2 fruit fly cellular contexts compared by ENCODE assay signal in genomic region chr3R:19164873-19165456, dm6.
A peak's percentile ranks its signal among the peaks of the same experiment; 100 is the strongest.
TF ChIP-seq lines count a peak whose summit lies in the region.

No protein-coding gene starts in this region.

TF ChIP-seq in whole organism, embryonic, 481 proteins besides CTCF, POLR2A, EP300 and RAD21 (continued from another document and continues in another):
- 0 out of 2 replicates have a peak, but pooled peaks have one; percentile 22 for TF ChIP-seq seq (GFP tag; IDR thresholded peaks at IDR 0.05; lab: Robert Waterston, UW)
- TF ChIP-seq Hsf (GFP tag; optimal IDR thresholded peaks at IDR 0.05; lab: Kevin White, UChicago) = peak; percentile 34
- peak; percentile 2 for TF ChIP-seq Nf-YB (GFP tag; optimal IDR thresholded peaks at IDR 0.05; lab: Kevin White, UChicago)
- TF ChIP-seq lilli (GFP tag; optimal IDR thresholded peaks at IDR 0.05; lab: Kevin White, UChicago) = peak; percentile 48
- TF ChIP-seq CG18599 (GFP tag; optimal IDR thresholded peaks at IDR 0.05; lab: Kevin White, UChicago) = peak; percentile 9
- TF ChIP-seq esg (GFP tag; conservative IDR thresholded peaks at IDR 0.05; lab: Robert Waterston, UW) = peak; percentile 22
- TF ChIP-seq Elba2 (GFP tag; optimal IDR thresholded peaks at IDR 0.05; lab: Kevin White, UChicago) = peak; percentile 90
- peak; percentile 49; the same call in 1 of the 2 replicates for TF ChIP-seq stc (GFP tag; IDR thresholded peaks at IDR 0.05; lab: Robert Waterston, UW)
- no peak for TF ChIP-seq CG12769 (tag; optimal IDR thresholded peaks at IDR 0.05; lab: Kevin White, UChicago)
- peak; percentile 51 for TF ChIP-seq Chrac-16 (GFP tag; optimal IDR thresholded peaks at IDR 0.05; lab: Kevin White, UChicago)
- TF ChIP-seq CG14014 (GFP tag; IDR thresholded peaks at IDR 0.05; lab: Robert Waterston, UW) = peak; percentile 12; the same call in 1 of the 2 replicates
- peak; percentile 38 for TF ChIP-seq HHEX (GFP tag; optimal IDR thresholded peaks at IDR 0.05; lab: Kevin White, UChicago)
- no peak for TF ChIP-seq CG30020 (tag; optimal IDR thresholded peaks at IDR 0.05; lab: Kevin White, UChicago)
- TF ChIP-seq CG16863 (GFP tag; optimal IDR thresholded peaks at IDR 0.05; lab: Kevin White, UChicago) = peak; percentile 44
- peak; percentile 35 for TF ChIP-seq fd96Cb (tag; optimal IDR thresholded peaks at IDR 0.05; lab: Kevin White, UChicago)
- TF ChIP-seq NfI (GFP tag; optimal IDR thresholded peaks at IDR 0.05; lab: Kevin White, UChicago) = peak; percentile 42
- TF ChIP-seq CG5180 (GFP tag; optimal IDR thresholded peaks at IDR 0.05; lab: Kevin White, UChicago) = no peak
- peak; percentile 16 for TF ChIP-seq HmgZ (tag; optimal IDR thresholded peaks at IDR 0.05; lab: Kevin White, UChicago)
- no peak for TF ChIP-seq CG8290 (GFP tag; optimal IDR thresholded peaks at IDR 0.05; lab: Kevin White, UChicago)
- no peak for TF ChIP-seq CG8290 (tag; optimal IDR thresholded peaks at IDR 0.05; lab: Kevin White, UChicago)
- no peak for TF ChIP-seq CG11560 (tag; IDR thresholded peaks at IDR 0.05; lab: Robert Waterston, UW)
- TF ChIP-seq Mes4 (GFP tag; optimal IDR thresholded peaks at IDR 0.05; lab: Kevin White, UChicago) = peak; percentile 15
- TF ChIP-seq Blimp-1 (GFP tag; optimal IDR thresholded peaks at IDR 0.05; lab: Kevin White, UChicago) = peak; percentile 48
- peak; percentile 42 for TF ChIP-seq CG17359 (tag; optimal IDR thresholded peaks at IDR 0.05; lab: Kevin White, UChicago)
- TF ChIP-seq CoRest (tag; optimal IDR thresholded peaks at IDR 0.05; lab: Kevin White, UChicago) = peak; percentile 59
- TF ChIP-seq Med (GFP tag; lab: Kevin White, UChicago) = peak; percentile 84
- peak; percentile 27 for TF ChIP-seq fd64A (GFP tag; optimal IDR thresholded peaks at IDR 0.05; lab: Kevin White, UChicago)
- peak; percentile 51 for TF ChIP-seq tio (GFP tag; optimal IDR thresholded peaks at IDR 0.05; lab: Kevin White, UChicago)
- peak; percentile 17 for TF ChIP-seq odd (GFP tag; optimal IDR thresholded peaks at IDR 0.05; lab: Kevin White, UChicago)
- TF ChIP-seq CG12942 (GFP tag; optimal IDR thresholded peaks at IDR 0.05; lab: Kevin White, UChicago) = no peak
- peak; percentile 27; the same call in 1 of the 3 replicates for TF ChIP-seq so (GFP tag; IDR thresholded peaks at IDR 0.05; lab: Robert Waterston, UW)
- TF ChIP-seq Hr3 (GFP tag; optimal IDR thresholded peaks at IDR 0.05; lab: Kevin White, UChicago) = peak; percentile 41
- TF ChIP-seq CG4424 (GFP tag; optimal IDR thresholded peaks at IDR 0.05; lab: Kevin White, UChicago) = peak; percentile 59
- TF ChIP-seq Nf-YA (GFP tag; IDR thresholded peaks at IDR 0.05; lab: Robert Waterston, UW) = no peak
- peak; percentile 2 for TF ChIP-seq Asciz (GFP tag; optimal IDR thresholded peaks at IDR 0.05; lab: Kevin White, UChicago)
- peak; percentile 52 for TF ChIP-seq CG15269 (tag; optimal IDR thresholded peaks at IDR 0.05; lab: Kevin White, UChicago)
- peak; percentile 33 for TF ChIP-seq CG2120 (GFP tag; optimal IDR thresholded peaks at IDR 0.05; lab: Kevin White, UChicago)
- peak; percentile 33; the same call in 1 of the 2 replicates for TF ChIP-seq CG10366 (GFP tag; IDR thresholded peaks at IDR 0.05; lab: Robert Waterston, UW)
- TF ChIP-seq Dad (GFP tag; optimal IDR thresholded peaks at IDR 0.05; lab: Kevin White, UChicago) = peak; percentile 8
- peak; percentile 31 for TF ChIP-seq Abd-B (GFP tag; optimal IDR thresholded peaks at IDR 0.05; lab: Kevin White, UChicago)
- peak; percentile 61 for TF ChIP-seq CG12391 (tag; optimal IDR thresholded peaks at IDR 0.05; lab: Kevin White, UChicago)
- peak; percentile 47 for TF ChIP-seq CG1233 (GFP tag; optimal IDR thresholded peaks at IDR 0.05; lab: Kevin White, UChicago)
- peak; percentile 39 for TF ChIP-seq az2 (GFP tag; optimal IDR thresholded peaks at IDR 0.05; lab: Kevin White, UChicago)
- TF ChIP-seq CG17829 (tag; optimal IDR thresholded peaks at IDR 0.05; lab: Kevin White, UChicago) = peak; percentile 9
- no peak for TF ChIP-seq eyg (GFP tag; optimal IDR thresholded peaks at IDR 0.05; lab: Kevin White, UChicago)
- TF ChIP-seq Rx (GFP tag; IDR thresholded peaks at IDR 0.05; lab: Robert Waterston, UW) = peak; percentile 38; the same call in 1 of the 2 replicates
- no peak for TF ChIP-seq croc (GFP tag; conservative IDR thresholded peaks at IDR 0.05; lab: Robert Waterston, UW)
- no peak for TF ChIP-seq mirr (GFP tag; optimal IDR thresholded peaks at IDR 0.05; lab: Kevin White, UChicago)
- TF ChIP-seq lmd (GFP tag; IDR thresholded peaks at IDR 0.05; lab: Robert Waterston, UW) = 0 out of 2 replicates have a peak, but pooled peaks have one; percentile 36
- no peak for TF ChIP-seq trem (tag; optimal IDR thresholded peaks at IDR 0.05; lab: Kevin White, UChicago)
- TF ChIP-seq CG12071 (GFP tag; optimal IDR thresholded peaks at IDR 0.05; lab: Kevin White, UChicago) = peak; percentile 20
- TF ChIP-seq CG8924 (tag; optimal IDR thresholded peaks at IDR 0.05; lab: Kevin White, UChicago) = peak; percentile 63
- TF ChIP-seq CG10267 (tag; optimal IDR thresholded peaks at IDR 0.05; lab: Kevin White, UChicago) = peak; percentile 8
- peak; percentile 45 for TF ChIP-seq dmrt11E (tag; optimal IDR thresholded peaks at IDR 0.05; lab: Kevin White, UChicago)
- peak; percentile 87 for TF ChIP-seq CG4707 (GFP tag; optimal IDR thresholded peaks at IDR 0.05; lab: Kevin White, UChicago)
- peak; percentile 29 for TF ChIP-seq CG11723 (GFP tag; optimal IDR thresholded peaks at IDR 0.05; lab: Kevin White, UChicago)
- no peak for TF ChIP-seq exex (tag; optimal IDR thresholded peaks at IDR 0.05; lab: Kevin White, UChicago)
- peak; percentile 47 for TF ChIP-seq CG2712 (tag; optimal IDR thresholded peaks at IDR 0.05; lab: Kevin White, UChicago)
- TF ChIP-seq H15 (GFP tag; IDR thresholded peaks at IDR 0.05; lab: Robert Waterston, UW) = 0 out of 3 replicates have a peak, but pooled peaks have one; percentile 54
- TF ChIP-seq CG6791 (GFP tag; IDR thresholded peaks at IDR 0.05; lab: Robert Waterston, UW; ENCODE audit: partially characterized antibody) = no peak
- TF ChIP-seq CG9932 (GFP tag; IDR thresholded peaks at IDR 0.05; lab: Robert Waterston, UW) = no peak
- peak; percentile 10 for TF ChIP-seq CG33213 (GFP tag; optimal IDR thresholded peaks at IDR 0.05; lab: Kevin White, UChicago)
- peak in 1 of 2 experiments; percentile 65 for TF ChIP-seq Hr51 (GFP tag; optimal IDR thresholded peaks at IDR 0.05; lab: Kevin White, UChicago)
- no peak for TF ChIP-seq CG14965 (GFP tag; optimal IDR thresholded peaks at IDR 0.05; lab: Kevin White, UChicago; ENCODE audit: borderline replicate concordance)

TF ChIP-seq in whole organism, prepupa, 60 proteins besides CTCF, POLR2A, EP300 and RAD21 (continued from another document):
- TF ChIP-seq spab (GFP tag; optimal IDR thresholded peaks at IDR 0.05; lab: Kevin White, UChicago) = no peak
- peak; percentile 37 for TF ChIP-seq CG6276 (GFP tag; optimal IDR thresholded peaks at IDR 0.05; lab: Kevin White, UChicago)
- TF ChIP-seq Sox102F (GFP tag; optimal IDR thresholded peaks at IDR 0.05; lab: Kevin White, UChicago) = peak; percentile 1
- TF ChIP-seq Smox (GFP tag; optimal IDR thresholded peaks at IDR 0.05; lab: Kevin White, UChicago) = peak; percentile 32
- peak; percentile 29 for TF ChIP-seq Ets96B (tag; optimal IDR thresholded peaks at IDR 0.05; lab: Kevin White, UChicago)
- peak; percentile 86 for TF ChIP-seq Eip78C (GFP tag; lab: Kevin White, UChicago)
- TF ChIP-seq OdsH (GFP tag; optimal IDR thresholded peaks at IDR 0.05; lab: Kevin White, UChicago) = peak; percentile 24
- peak; percentile 70 for TF ChIP-seq CG4318 (GFP tag; optimal IDR thresholded peaks at IDR 0.05; lab: Kevin White, UChicago)
- TF ChIP-seq CG6808 (GFP tag; optimal IDR thresholded peaks at IDR 0.05; lab: Kevin White, UChicago) = no peak
- no peak for TF ChIP-seq Sox15 (GFP tag; optimal IDR thresholded peaks at IDR 0.05; lab: Kevin White, UChicago)
- peak; percentile 51 for TF ChIP-seq net (GFP tag; optimal IDR thresholded peaks at IDR 0.05; lab: Kevin White, UChicago)
- peak; percentile 58 for TF ChIP-seq topi (GFP tag; optimal IDR thresholded peaks at IDR 0.05; lab: Kevin White, UChicago)
- TF ChIP-seq dsx (GFP tag; optimal IDR thresholded peaks at IDR 0.05; lab: Kevin White, UChicago; ENCODE audit: poor library complexity, severe bottlenecking) = no peak
- TF ChIP-seq CG34406 (GFP tag; optimal IDR thresholded peaks at IDR 0.05; lab: Kevin White, UChicago) = peak; percentile 22
- TF ChIP-seq CG3919 (GFP tag; optimal IDR thresholded peaks at IDR 0.05; lab: Kevin White, UChicago) = peak; percentile 59
- TF ChIP-seq CG8119 (GFP tag; IDR thresholded peaks at IDR 0.05; lab: Robert Waterston, UW) = peak; percentile 25; the same call in 1 of the 3 replicates
- TF ChIP-seq lz (GFP tag; optimal IDR thresholded peaks at IDR 0.05; lab: Kevin White, UChicago) = peak; percentile 33
- no peak for TF ChIP-seq Eip93F (GFP tag; optimal IDR thresholded peaks at IDR 0.05; lab: Kevin White, UChicago)
- TF ChIP-seq Lpt (GFP tag; optimal IDR thresholded peaks at IDR 0.05; lab: Kevin White, UChicago) = no peak
- peak; percentile 46 for TF ChIP-seq pdm3 (GFP tag; optimal IDR thresholded peaks at IDR 0.05; lab: Kevin White, UChicago)
- TF ChIP-seq CG32006 (GFP tag; optimal IDR thresholded peaks at IDR 0.05; lab: Kevin White, UChicago) = peak; percentile 77
- peak; percentile 61 for TF ChIP-seq Hr4 (GFP tag; optimal IDR thresholded peaks at IDR 0.05; lab: Kevin White, UChicago)
- peak; percentile 66 for TF ChIP-seq eg (GFP tag; IDR thresholded peaks at IDR 0.05; lab: Robert Waterston, UW)
- peak; percentile 19 for TF ChIP-seq achi (GFP tag; optimal IDR thresholded peaks at IDR 0.05; lab: Kevin White, UChicago)
